Fruit fly (Drosophila melanogaster) whole organism, larva: ENCODE data around the gene CG32485.

Source experiments
- noc ChIP-seq: fragments of 200-800 bp; sonication (Bioruptor generic); optimal IDR thresholded peaks from 3 replicates; lab custom pipeline; 2019; ENCODE audit warnings: missing biosample characterization, mild to moderate bottlenecking, missing genetic modification characterization, moderate library complexity

Gene CG32485

dm6 chr3L:3078398-3079155 lies 28.5 kb downstream of the CG32485 start:
- peak; percentile 34 for TF ChIP-seq noc (tag; lab: Kevin White, UChicago)

dm6 chr3L:3079156-3079495 lies 29.0 kb downstream of the CG32485 start:
- no peak for TF ChIP-seq noc (tag; lab: Kevin White, UChicago)

- no peak for TF ChIP-seq noc (tag; lab: Kevin White, UChicago)
Measured at dm6 chr3L:3080084-3080994, 30.2 kb downstream of the CG32485 start.

dm6 chr3L:3081146-3081872 lies 31.2 kb downstream of the CG32485 start:
- peak; percentile 99 for TF ChIP-seq noc (tag; lab: Kevin White, UChicago)

- TF ChIP-seq noc (tag; lab: Kevin White, UChicago), result no peak
Measured at dm6 chr3L:3081966-3082516, 31.9 kb downstream of the CG32485 start.

dm6 chr3L:3083329-3084083 lies 33.4 kb downstream of the CG32485 start:
- peak; percentile 10 for TF ChIP-seq noc (tag; lab: Kevin White, UChicago)

- no peak for TF ChIP-seq noc (tag; lab: Kevin White, UChicago)
Measured at dm6 chr3L:3089012-3089411, 38.9 kb downstream of the CG32485 start.

- TF ChIP-seq noc (tag; lab: Kevin White, UChicago), result peak; percentile 14
Measured at dm6 chr3L:3090581-3091345, 40.6 kb downstream of the CG32485 start.

- TF ChIP-seq noc (tag; lab: Kevin White, UChicago), result no peak
Measured at dm6 chr3L:3095590-3095989, 45.5 kb downstream of the CG32485 start.

dm6 chr3L:3096073-3096725 lies 46.1 kb downstream of the CG32485 start:
- peak; percentile 22 for TF ChIP-seq noc (tag; lab: Kevin White, UChicago)

dm6 chr3L:3096726-3097597 lies 46.8 kb downstream of the CG32485 start:
- TF ChIP-seq noc (tag; lab: Kevin White, UChicago), result no peak

- TF ChIP-seq noc (tag; lab: Kevin White, UChicago), result no peak
Measured at dm6 chr3L:3097598-3097880, 47.4 kb downstream of the CG32485 start.
